Worm (Caenorhabditis elegans) whole organism, late embryonic: Measurements from ENCODE around the gene sdz-35.

Source experiments
- F13H6.1 ChIP-seq: sonication (generic microtip); optimal IDR thresholded peaks from 2 replicates; lab custom pipeline; 2016; ENCODE audit warnings: missing genetic modification characterization, missing compliant biosample characterization
- K02D7.2 ChIP-seq: sonication (generic microtip); optimal IDR thresholded peaks from 2 replicates; lab custom pipeline; 2017; ENCODE audit warnings: mild to moderate bottlenecking, missing genetic modification characterization, missing compliant biosample characterization
- dmd-4 ChIP-seq: sonication (generic microtip); optimal IDR thresholded peaks from 2 replicates; lab custom pipeline; 2016; ENCODE audit warnings: borderline replicate concordance, missing genetic modification characterization, missing compliant biosample characterization
- hlh-6 ChIP-seq: sonication (generic microtip); optimal IDR thresholded peaks from 2 replicates; lab custom pipeline; 2016; ENCODE audit warnings: missing genotype, missing genetic modification characterization, missing compliant biosample characterization
- mec-3 ChIP-seq: sonication (generic microtip); optimal IDR thresholded peaks from 2 replicates; lab custom pipeline; 2016; ENCODE audit warnings: borderline replicate concordance, missing genetic modification characterization, missing compliant biosample characterization
- pqm-1 ChIP-seq: sonication (generic microtip); optimal IDR thresholded peaks from 2 replicates; lab custom pipeline; 2016; ENCODE audit warnings: missing genetic modification characterization, missing compliant biosample characterization
- syd-9 ChIP-seq: sonication (generic microtip); optimal IDR thresholded peaks from 2 replicates; lab custom pipeline; 2016; ENCODE audit warnings: mild to moderate bottlenecking, missing genetic modification characterization, moderate library complexity, missing compliant biosample characterization

DNA sequence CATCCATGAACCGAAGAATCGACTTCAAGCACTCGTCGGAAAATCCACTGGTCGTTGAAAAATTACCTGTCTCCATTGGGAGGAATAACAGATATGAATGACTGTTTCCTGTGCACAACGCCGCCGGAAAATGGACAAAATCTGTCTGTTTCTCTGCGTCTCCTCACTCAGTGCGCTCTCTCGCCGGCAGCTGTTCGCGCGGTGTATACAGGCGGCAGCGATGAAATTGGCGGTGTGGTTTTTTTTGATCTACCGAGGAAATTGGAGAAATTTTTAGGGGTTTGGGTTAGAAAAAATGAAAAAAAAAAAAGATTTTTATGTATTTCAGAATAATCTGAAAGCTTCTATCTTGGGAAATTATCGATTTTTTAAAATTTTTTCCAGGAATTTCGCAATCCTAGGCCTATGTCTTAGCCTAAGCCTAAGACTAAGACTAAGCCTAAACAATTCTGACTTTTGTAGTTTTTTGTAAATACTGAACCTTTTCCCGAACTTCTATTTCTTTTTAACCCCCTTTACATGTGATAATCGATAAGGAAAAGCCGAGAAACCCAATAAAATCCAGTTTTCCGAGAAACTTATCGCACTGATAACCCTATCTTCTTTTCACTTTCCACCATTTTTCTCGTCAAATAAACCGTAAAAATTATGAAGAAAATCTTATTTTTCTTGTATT is 39.6 kb upstream of the sdz-35 start, which contains the start of the genes fbxc-50 and C17F4.2:
- TF ChIP-seq hlh-6 (tag; lab: Kevin White, UChicago) = no peak
- no peak for TF ChIP-seq syd-9
- no peak for TF ChIP-seq mec-3 (tag; lab: Kevin White, UChicago)
- TF ChIP-seq F13H6.1 (tag; lab: Kevin White, UChicago) = no peak
- TF ChIP-seq K02D7.2 (tag; lab: Kevin White, UChicago) = no peak
- TF ChIP-seq dmd-4 (tag; lab: Kevin White, UChicago) = no peak
- no peak for TF ChIP-seq pqm-1 (tag; lab: Kevin White, UChicago)
